Fruit fly (Drosophila melanogaster) S2 (cell line): Measurements from ENCODE around the gene tna.

Experiments used
- CG8478 ChIP-seq: fragments of >200 bp; optimal IDR thresholded peaks from 2 replicates; lab custom pipeline; 2018
- CTCF ChIP-seq, 2 experiments: fragments of >200 bp; optimal IDR thresholded peaks; 2 replicates each; lab custom pipeline; 2018

dm6 chr3L:10867778-10868382 is 32.6 kb downstream of the tna start:
- TF ChIP-seq CG8478 (lab: Kevin White, UChicago) (no peak), CTCF (optimal IDR thresholded peaks at IDR 0.05; lab: Kevin White, UChicago) (no peak)
